Worm (Caenorhabditis elegans) whole organism, early embryonic: ENCODE measurements around the gene acdh-7.

Experiments
- aly-1 ChIP-seq: sonication (generic microtip); optimal IDR thresholded peaks from 2 replicates; lab custom pipeline; 2016; ENCODE audit warnings: missing genetic modification characterization, missing compliant biosample characterization
- ama-1 ChIP-seq: fragments of 150-350 bp; optimal IDR thresholded peaks from 2 replicates; lab custom pipeline; 2014
- ceh-13 ChIP-seq: fragments of 200-800 bp; sonication (Bioruptor generic); optimal IDR thresholded peaks from 2 replicates; lab custom pipeline; 2018; ENCODE audit warnings: mild to moderate bottlenecking, missing genetic modification characterization, missing compliant biosample characterization
- flt-1 ChIP-seq: fragments of 200-800 bp; sonication (Bioruptor generic); IDR thresholded peaks from 2 replicates; pipeline ENCODE4 v1.3.6; 2022; ENCODE audit warnings: missing genetic modification characterization, missing compliant biosample characterization
- hmbx-1 ChIP-seq: sonication (generic microtip); optimal IDR thresholded peaks from 2 replicates; lab custom pipeline; 2016; ENCODE audit warnings: mild to moderate bottlenecking, missing genetic modification characterization, missing compliant biosample characterization
- hmg-4 ChIP-seq: fragments of 200-800 bp; sonication (Bioruptor generic); optimal IDR thresholded peaks from 2 replicates; lab custom pipeline; 2018; ENCODE audit warnings: mild to moderate bottlenecking, missing genetic modification characterization, missing compliant biosample characterization
- hnd-1 ChIP-seq: sonication (generic microtip); optimal IDR thresholded peaks from 2 replicates; lab custom pipeline; 2016; ENCODE audit warnings: missing genetic modification characterization, missing compliant biosample characterization
- pes-1 ChIP-seq: fragments of 200-800 bp; sonication (Bioruptor generic); IDR thresholded peaks from 2 replicates; pipeline ENCODE4 v1.3.6; 2022; ENCODE audit warnings: missing genetic modification reagents, missing genetic modification characterization, missing compliant biosample characterization
- sea-1 ChIP-seq: fragments of 200-800 bp; sonication (Bioruptor generic); conservative IDR thresholded peaks from 2 replicates; pipeline ENCODE4 v1.3.6; 2022; ENCODE audit warnings: missing genetic modification characterization, missing compliant biosample characterization
- tbx-11 ChIP-seq: fragments of 200-800 bp; sonication (Bioruptor generic); IDR thresholded peaks from 2 replicates; pipeline ENCODE4 v1.3.6; 2022; ENCODE audit warnings: missing genetic modification characterization, missing compliant biosample characterization
- tra-4 ChIP-seq: sonication (generic microtip); optimal IDR thresholded peaks from 2 replicates; lab custom pipeline; 2017; ENCODE audit warnings: missing genetic modification characterization, missing compliant biosample characterization

- TF ChIP-seq ama-1 (lab: Kevin White, UChicago), result no peak
- no peak for TF ChIP-seq hnd-1 (tag; lab: Kevin White, UChicago)
- no peak for TF ChIP-seq aly-1 (tag; lab: Kevin White, UChicago)
- no peak for TF ChIP-seq sea-1 (GFP tag; lab: Robert Waterston, UW)
- no peak for TF ChIP-seq pes-1
- TF ChIP-seq flt-1 (GFP tag; lab: Robert Waterston, UW), result no peak
- no peak for TF ChIP-seq ceh-13
- TF ChIP-seq hmg-4 (GFP tag; lab: Kevin White, UChicago), result no peak
- TF ChIP-seq hmbx-1 (tag; lab: Kevin White, UChicago), result no peak
- no peak for TF ChIP-seq tra-4 (tag; lab: Kevin White, UChicago)
- TF ChIP-seq tbx-11 (GFP tag; lab: Robert Waterston, UW), result no peak
These were observed 30.4 kb upstream of the acdh-7 start for ce11 chrX:17247260-17247659.
